Worm (Caenorhabditis elegans) whole organism, L4/young adult: Measurements from ENCODE around the gene F38B6.4.

Experiments
- W03F9.2 ChIP-seq: fragments of 150-350 bp; optimal IDR thresholded peaks from 2 replicates; lab custom pipeline; 2014; ENCODE audit warnings: missing biosample characterization, missing genetic modification characterization
- dao-5 ChIP-seq: sonication (generic microtip); optimal IDR thresholded peaks from 2 replicates; lab custom pipeline; 2016; ENCODE audit warnings: missing genotype, missing genetic modification characterization, moderate library complexity, missing compliant biosample characterization

DNA sequence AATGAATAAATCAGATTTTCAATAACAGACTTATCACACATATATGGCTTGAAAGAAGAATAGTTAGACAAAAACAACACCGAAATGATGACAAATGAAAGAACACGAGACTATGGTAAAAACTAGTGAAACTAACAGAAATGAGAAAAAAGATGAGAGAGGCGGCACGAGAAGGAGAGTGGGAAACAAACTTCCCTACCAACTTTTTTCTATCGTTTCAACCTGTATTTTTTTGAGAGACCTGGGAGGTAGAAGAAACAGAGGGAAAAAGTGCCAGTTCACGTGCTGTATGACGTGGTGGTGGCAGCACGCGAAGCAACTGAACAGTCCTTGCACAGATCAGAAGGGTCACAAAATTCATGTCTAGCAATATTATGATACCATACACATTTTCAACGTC lies 31.9 kb upstream of the F38B6.4 start:
- TF ChIP-seq W03F9.2 (tag; lab: Kevin White, UChicago) (no peak), dao-5 (tag; lab: Kevin White, UChicago) (no peak)
